Fruit fly (Drosophila melanogaster): ENCODE results near the gene CG43886.
A peak's percentile ranks its signal among the peaks of the same experiment; 100 is the strongest.

Gene CG43886

dm6 chr3L:8159724-8160422 is at the start of gene CG43886:
Gene CG43886, minus strand, starts transcription at chr3L:8159774.
- TF ChIP-seq fd96Ca (GFP tag; IDR thresholded peaks at IDR 0.05) (no peak), D1 (tag; optimal IDR thresholded peaks at IDR 0.05) (peak; percentile 14), CG8159 (tag; optimal IDR thresholded peaks at IDR 0.05) (no peak), Snoo (tag; optimal IDR thresholded peaks at IDR 0.05) (no peak), Ets98B (GFP tag; IDR thresholded peaks at IDR 0.05) (no peak), CG14655 (GFP tag; optimal IDR thresholded peaks at IDR 0.05) (no peak), Pif1A (GFP tag; optimal IDR thresholded peaks at IDR 0.05) (no peak)

dm6 chr3L:8202317-8202842 is 42.8 kb upstream of the CG43886 start, which contains the start of the genes CG7366 and CG13679:
Gene CG7366, minus strand, starts transcription at chr3L:8202417.
Gene CG13679, plus strand, starts transcription at chr3L:8202792.
- TF ChIP-seq CG17806 (tag; optimal IDR thresholded peaks at IDR 0.05) (no peak), gl (tag; optimal IDR thresholded peaks at IDR 0.05) (no peak), Pif1B (GFP tag; optimal IDR thresholded peaks at IDR 0.05) (no peak), CG14655 (GFP tag; optimal IDR thresholded peaks at IDR 0.05) (no peak), CG15710 (tag; optimal IDR thresholded peaks at IDR 0.05) (no peak), CG9948 (tag; optimal IDR thresholded peaks at IDR 0.05) (no peak), CG34367 (tag; optimal IDR thresholded peaks at IDR 0.05) (no peak), CG8159 (tag; optimal IDR thresholded peaks at IDR 0.05) (no peak), fd96Ca (GFP tag; IDR thresholded peaks at IDR 0.05) (no peak), CG32121 (GFP tag; IDR thresholded peaks at IDR 0.05) (no peak)

dm6 chr3L:8197779-8198279 is 38.3 kb upstream of the CG43886 start, which contains the start of the genes UbcE2M and Dhps:
Gene UbcE2M, minus strand, starts transcription at chr3L:8197987.
Gene Dhps, plus strand, starts transcription at chr3L:8198207.
- no peak for TF ChIP-seq CG34367 (tag; optimal IDR thresholded peaks at IDR 0.05)
- TF ChIP-seq CG17806 (tag; optimal IDR thresholded peaks at IDR 0.05) = peak; percentile 69
- TF ChIP-seq Ets98B (GFP tag; IDR thresholded peaks at IDR 0.05) = peak; percentile 53
- TF ChIP-seq CG15710 (tag; optimal IDR thresholded peaks at IDR 0.05) = peak; percentile 79
- TF ChIP-seq CG10348 (GFP tag; IDR thresholded peaks at IDR 0.05) = 0 out of 2 replicates have a peak, but pooled peaks have one; percentile 30
- no peak for TF ChIP-seq CG14655 (GFP tag; optimal IDR thresholded peaks at IDR 0.05)
- no peak for TF ChIP-seq gl (tag; optimal IDR thresholded peaks at IDR 0.05)
- no peak; the same call in 1 of the 2 replicates for TF ChIP-seq CG32121 (GFP tag; IDR thresholded peaks at IDR 0.05)
- no peak for TF ChIP-seq D1 (tag; optimal IDR thresholded peaks at IDR 0.05)
- no peak for TF ChIP-seq CG12605 (GFP tag; IDR thresholded peaks at IDR 0.05)
- peak; percentile 69 for TF ChIP-seq Snoo (tag; optimal IDR thresholded peaks at IDR 0.05)
- TF ChIP-seq CG13204 (GFP tag; optimal IDR thresholded peaks at IDR 0.05) = no peak
- TF ChIP-seq CG4496 (GFP tag; IDR thresholded peaks at IDR 0.05) = peak; percentile 67; the same call in 2 of the 3 replicates
- TF ChIP-seq CG8301 (tag; optimal IDR thresholded peaks at IDR 0.05) = no peak
- TF ChIP-seq EcR (GFP tag; optimal IDR thresholded peaks at IDR 0.05) = no peak
- no peak for TF ChIP-seq rn (GFP tag; IDR thresholded peaks at IDR 0.05)
- no peak for TF ChIP-seq Pif1B (GFP tag; optimal IDR thresholded peaks at IDR 0.05)
- TF ChIP-seq Pif1A (GFP tag; optimal IDR thresholded peaks at IDR 0.05) = no peak
- TF ChIP-seq CG9948 (tag; optimal IDR thresholded peaks at IDR 0.05) = peak; percentile 68
- TF ChIP-seq fd96Ca (GFP tag; IDR thresholded peaks at IDR 0.05) = peak; percentile 67
- no peak for TF ChIP-seq CG8159 (tag; optimal IDR thresholded peaks at IDR 0.05)

dm6 chr3L:8193016-8193415 is 33.4 kb upstream of the CG43886 start, which contains the start of gene CG7387:
Gene CG7387, minus strand, starts transcription at chr3L:8193116.
- no peak for TF ChIP-seq CG4496 (GFP tag; IDR thresholded peaks at IDR 0.05)
- no peak for TF ChIP-seq CG12605 (GFP tag; IDR thresholded peaks at IDR 0.05)
- TF ChIP-seq CG17806 (tag; optimal IDR thresholded peaks at IDR 0.05) = no peak
- TF ChIP-seq CG13204 (GFP tag; optimal IDR thresholded peaks at IDR 0.05) = no peak
- no peak for TF ChIP-seq rn (GFP tag; IDR thresholded peaks at IDR 0.05)
- TF ChIP-seq Pif1A (GFP tag; optimal IDR thresholded peaks at IDR 0.05) = no peak
- no peak for TF ChIP-seq gl (tag; optimal IDR thresholded peaks at IDR 0.05)
- no peak for TF ChIP-seq fd96Ca (GFP tag; IDR thresholded peaks at IDR 0.05)
- TF ChIP-seq CG34367 (tag; optimal IDR thresholded peaks at IDR 0.05) = no peak
- TF ChIP-seq CG9948 (tag; optimal IDR thresholded peaks at IDR 0.05) = no peak
- no peak for TF ChIP-seq CG15710 (tag; optimal IDR thresholded peaks at IDR 0.05)

dm6 chr3L:8191042-8191613 is 31.6 kb upstream of the CG43886 start, which contains the start of gene MED24:
Gene MED24, plus strand, starts transcription at chr3L:8191270.
- no peak for TF ChIP-seq CG13204 (GFP tag; optimal IDR thresholded peaks at IDR 0.05)
- no peak for TF ChIP-seq CG15710 (tag; optimal IDR thresholded peaks at IDR 0.05)
- no peak for TF ChIP-seq EcR (GFP tag; optimal IDR thresholded peaks at IDR 0.05)
- no peak for TF ChIP-seq Ets98B (GFP tag; IDR thresholded peaks at IDR 0.05)
- no peak for TF ChIP-seq CG10348 (GFP tag; IDR thresholded peaks at IDR 0.05)

- TF ChIP-seq CG32121 (GFP tag; IDR thresholded peaks at IDR 0.05) = no peak
- no peak for TF ChIP-seq CG13204 (GFP tag; optimal IDR thresholded peaks at IDR 0.05)
Measured at dm6 chr3L:8189234-8189633, 29.7 kb upstream of the CG43886 start.
